Fruit fly (Drosophila melanogaster) whole organism, embryonic: ENCODE results near the gene CG17108.
A peak's percentile ranks its signal among the peaks of the same experiment; 100 is the strongest.

Source experiments
- Ada2b ChIP-seq: fragments of 200-800 bp; sonication (Bioruptor generic); IDR thresholded peaks from 2 replicates; pipeline ENCODE4 v1.3.6; 2022; ENCODE audit warnings: missing biosample characterization, missing genetic modification characterization
- Bteb2 ChIP-seq: fragments of 200-800 bp; sonication (Bioruptor generic); optimal IDR thresholded peaks from 2 replicates; lab custom pipeline; 2016; ENCODE audit warnings: missing biosample characterization, missing genetic modification characterization
- C15 ChIP-seq: fragments of 200-800 bp; sonication (Bioruptor generic); IDR thresholded peaks from 3 replicates; pipeline ENCODE4 v1.3.6; 2022; ENCODE audit warnings: missing biosample characterization, missing genetic modification characterization
- CG10321 ChIP-seq: fragments of 200-800 bp; sonication (Bioruptor generic); IDR thresholded peaks from 2 replicates; pipeline ENCODE4 v1.3.6; 2022; ENCODE audit warnings: missing biosample characterization, missing genetic modification characterization
- CG10543 ChIP-seq: fragments of 200-800 bp; sonication (Bioruptor generic); optimal IDR thresholded peaks from 3 replicates; lab custom pipeline; 2017; ENCODE audit warnings: missing biosample characterization, mild to moderate bottlenecking, missing genetic modification characterization, moderate library complexity
- CG10565 ChIP-seq: fragments of 200-800 bp; sonication (Bioruptor generic); optimal IDR thresholded peaks from 3 replicates; lab custom pipeline; 2016; ENCODE audit warnings: missing biosample characterization, mild to moderate bottlenecking, missing genetic modification characterization
- CG11085 ChIP-seq: fragments of 200-800 bp; sonication (Bioruptor generic); IDR thresholded peaks from 2 replicates; pipeline ENCODE4 v1.3.6; 2022; ENCODE audit warnings: missing biosample characterization, missing genetic modification characterization
- CG11723 ChIP-seq: fragments of 200-800 bp; sonication (Bioruptor generic); optimal IDR thresholded peaks from 2 replicates; lab custom pipeline; 2017; ENCODE audit warnings: missing biosample characterization, mild to moderate bottlenecking, missing genetic modification characterization
- CG12104 ChIP-seq: fragments of 200-800 bp; sonication (Bioruptor generic); optimal IDR thresholded peaks from 3 replicates; lab custom pipeline; 2016; ENCODE audit warnings: missing biosample characterization, missing genetic modification characterization
- CG12219 ChIP-seq: fragments of 200-800 bp; sonication (Bioruptor generic); optimal IDR thresholded peaks from 3 replicates; lab custom pipeline; 2018; ENCODE audit warnings: missing biosample characterization, mild to moderate bottlenecking, missing genetic modification characterization
- CG13775 ChIP-seq: fragments of 200-800 bp; sonication (Bioruptor generic); optimal IDR thresholded peaks from 3 replicates; lab custom pipeline; 2017; ENCODE audit warnings: missing biosample characterization, mild to moderate bottlenecking, missing genetic modification characterization
- CG15269 ChIP-seq: fragments of 200-800 bp; sonication (Bioruptor generic); optimal IDR thresholded peaks from 2 replicates; lab custom pipeline; 2018; ENCODE audit warnings: missing biosample characterization, mild to moderate bottlenecking, missing genetic modification characterization, moderate library complexity
- CG15514 ChIP-seq: fragments of 200-800 bp; sonication (Bioruptor generic); optimal IDR thresholded peaks from 3 replicates; lab custom pipeline; 2017; ENCODE audit warnings: missing biosample characterization, missing genetic modification characterization, mild to moderate bottlenecking, moderate library complexity, missing genetic modification reagents
- CG1832 ChIP-seq: fragments of 200-800 bp; sonication (Bioruptor generic); optimal IDR thresholded peaks from 2 replicates; lab custom pipeline; 2017; ENCODE audit warnings: missing biosample characterization, mild to moderate bottlenecking, missing genetic modification characterization, inconsistent platforms
- CG34422 ChIP-seq: fragments of 200-800 bp; sonication (Bioruptor generic); IDR thresholded peaks from 3 replicates; pipeline ENCODE4 v1.3.6; 2022; ENCODE audit warnings: missing biosample characterization, missing genetic modification characterization
- CG4820 ChIP-seq: fragments of 200-800 bp; sonication (Bioruptor generic); optimal IDR thresholded peaks from 3 replicates; lab custom pipeline; 2016; ENCODE audit warnings: missing biosample characterization, missing genetic modification characterization
- CG7963 ChIP-seq: fragments of 200-800 bp; sonication (Bioruptor generic); IDR thresholded peaks from 3 replicates; pipeline ENCODE4 v1.3.6; 2022; ENCODE audit warnings: missing biosample characterization, missing genetic modification characterization; ENCODE audit not compliant: partially characterized antibody
- CTCF ChIP-seq: fragments of 200-800 bp; sonication (Bioruptor generic); optimal IDR thresholded peaks from 2 replicates; lab custom pipeline; 2017; ENCODE audit warnings: missing biosample characterization, mild to moderate bottlenecking, missing genetic modification characterization, moderate library complexity
- Deaf1 ChIP-seq: fragments of 200-800 bp; optimal IDR thresholded peaks from 3 replicates; lab custom pipeline; 2019; ENCODE audit warnings: missing biosample characterization, mild to moderate bottlenecking, missing genetic modification characterization, moderate library complexity
- H15 ChIP-seq: fragments of 200-800 bp; sonication (Bioruptor generic); IDR thresholded peaks from 3 replicates; pipeline ENCODE4 v1.3.6; 2022; ENCODE audit warnings: missing biosample characterization, missing genetic modification characterization
- Hand ChIP-seq: fragments of 200-800 bp; sonication (Bioruptor generic); optimal IDR thresholded peaks from 2 replicates; lab custom pipeline; 2017; ENCODE audit warnings: mild to moderate bottlenecking, missing biosample characterization, missing genetic modification reagents, missing genetic modification characterization
- NC2β ChIP-seq: fragments of 200-800 bp; sonication (Bioruptor generic); optimal IDR thresholded peaks from 2 replicates; lab custom pipeline; 2016; ENCODE audit warnings: missing biosample characterization, missing genetic modification characterization
- Neu2 ChIP-seq: fragments of 200-800 bp; sonication (Bioruptor generic); optimal IDR thresholded peaks from 3 replicates; lab custom pipeline; 2016; ENCODE audit warnings: missing biosample characterization, missing genetic modification characterization, borderline replicate concordance
- Optix ChIP-seq: fragments of 200-800 bp; sonication (Bioruptor generic); IDR thresholded peaks from 3 replicates; pipeline ENCODE4 v1.3.6; 2022; ENCODE audit warnings: missing biosample characterization, missing genetic modification characterization
- PHDP ChIP-seq: fragments of 200-800 bp; sonication (Bioruptor generic); optimal IDR thresholded peaks from 3 replicates; lab custom pipeline; 2018; ENCODE audit warnings: missing biosample characterization, mild to moderate bottlenecking, missing genetic modification characterization, moderate library complexity
- Side ChIP-seq: fragments of 200-800 bp; sonication (Bioruptor generic); optimal IDR thresholded peaks from 2 replicates; lab custom pipeline; 2016; ENCODE audit warnings: missing biosample characterization, missing genetic modification characterization
- Stat92E ChIP-seq, 3 experiments: fragments of >200 bp in 2 of 3; fragments of 200-800 bp in 1 of 3; sonication (Bioruptor generic) in 1 of 3; optimal IDR thresholded peaks; 2 replicates each; lab custom pipeline; 2017 to 2019; ENCODE audit warnings: missing biosample characterization in 3 of 3, missing genetic modification characterization in 3 of 3, mild to moderate bottlenecking in 1 of 3, moderate library complexity in 1 of 3
- ase ChIP-seq: fragments of 200-800 bp; sonication (Bioruptor generic); IDR thresholded peaks from 3 replicates; pipeline ENCODE4 v1.3.6; 2022; ENCODE audit warnings: missing biosample characterization, missing genetic modification characterization
- br ChIP-seq: fragments of >200 bp; optimal IDR thresholded peaks from 2 replicates; lab custom pipeline; 2017
- cad ChIP-seq: fragments of >200 bp; optimal IDR thresholded peaks from 2 replicates; lab custom pipeline; 2017; ENCODE audit warnings: missing biosample characterization, missing genetic modification characterization
- cas ChIP-seq: fragments of 200-800 bp; sonication (Bioruptor generic); IDR thresholded peaks from 2 replicates; pipeline ENCODE4 v1.3.6; 2022; ENCODE audit warnings: missing biosample characterization, missing genetic modification characterization
- chinmo ChIP-seq: fragments of 200-800 bp; sonication (Bioruptor generic); IDR thresholded peaks from 4 replicates; pipeline ENCODE4 v1.3.6; 2022; ENCODE audit warnings: missing biosample characterization, missing genetic modification characterization; ENCODE audit not compliant: partially characterized antibody
- gcm2 ChIP-seq: fragments of 200-800 bp; sonication (Bioruptor generic); optimal IDR thresholded peaks from 2 replicates; lab custom pipeline; 2016; ENCODE audit warnings: missing biosample characterization, missing genetic modification characterization
- gfzf ChIP-seq: fragments of 200-800 bp; sonication (Bioruptor generic); optimal IDR thresholded peaks from 2 replicates; lab custom pipeline; 2016; ENCODE audit warnings: missing biosample characterization, mild to moderate bottlenecking, missing genetic modification characterization, moderate library complexity
- grau ChIP-seq: fragments of 200-800 bp; optimal IDR thresholded peaks from 3 replicates; lab custom pipeline; 2019; ENCODE audit warnings: missing biosample characterization, mild to moderate bottlenecking, missing genetic modification characterization, moderate library complexity
- ham ChIP-seq: fragments of 200-800 bp; sonication (Bioruptor generic); IDR thresholded peaks from 2 replicates; pipeline ENCODE4 v1.3.6; 2022; ENCODE audit warnings: missing biosample characterization, missing genetic modification characterization
- her ChIP-seq: fragments of 200-800 bp; sonication (Bioruptor generic); optimal IDR thresholded peaks from 2 replicates; lab custom pipeline; 2016; ENCODE audit warnings: missing biosample characterization, missing genetic modification characterization
- ind ChIP-seq: fragments of 200-800 bp; sonication (Bioruptor generic); optimal IDR thresholded peaks from 3 replicates; lab custom pipeline; 2016; ENCODE audit warnings: missing biosample characterization, missing genetic modification characterization
- insv ChIP-seq, 2 experiments: fragments of 200-800 bp; sonication (Bioruptor generic); optimal IDR thresholded peaks; 3 replicates each; lab custom pipeline; 2016 to 2018; ENCODE audit warnings: missing biosample characterization in 2 of 2, missing genetic modification characterization in 2 of 2
- jumu ChIP-seq: fragments of 200-800 bp; sonication (Bioruptor generic); optimal IDR thresholded peaks from 3 replicates; lab custom pipeline; 2016; ENCODE audit warnings: missing biosample characterization, missing genetic modification characterization
- klu ChIP-seq: fragments of 200-800 bp; sonication (Bioruptor generic); IDR thresholded peaks from 2 replicates; pipeline ENCODE4 v1.3.6; 2022; ENCODE audit warnings: missing biosample characterization, missing genetic modification characterization
- lbe ChIP-seq: fragments of 200-800 bp; sonication (Bioruptor generic); optimal IDR thresholded peaks from 2 replicates; lab custom pipeline; 2016; ENCODE audit warnings: missing biosample characterization, mild to moderate bottlenecking, missing genetic modification characterization
- lola ChIP-seq, 3 experiments: fragments of >200 bp in 2 of 3; fragments of 200-800 bp in 1 of 3; sonication (Bioruptor generic) in 1 of 3; optimal IDR thresholded peaks; 2 replicates each; lab custom pipeline; 2017 to 2019; ENCODE audit warnings: missing biosample characterization in 3 of 3, missing genetic modification characterization in 3 of 3, mild to moderate bottlenecking in 1 of 3, moderate library complexity in 1 of 3
- oc ChIP-seq: fragments of 200-800 bp; sonication (Bioruptor generic); optimal IDR thresholded peaks from 2 replicates; lab custom pipeline; 2018; ENCODE audit warnings: missing biosample characterization, mild to moderate bottlenecking, missing genetic modification characterization, moderate library complexity
- p53 ChIP-seq: fragments of 200-800 bp; sonication (Bioruptor generic); optimal IDR thresholded peaks from 2 replicates; lab custom pipeline; 2016; ENCODE audit warnings: missing biosample characterization, missing genetic modification characterization
- pfk ChIP-seq: fragments of 200-800 bp; sonication (Bioruptor generic); optimal IDR thresholded peaks from 2 replicates; lab custom pipeline; 2018; ENCODE audit warnings: missing biosample characterization, mild to moderate bottlenecking, missing genetic modification characterization, moderate library complexity
- pzg ChIP-seq: fragments of 200-800 bp; sonication (Bioruptor generic); optimal IDR thresholded peaks from 3 replicates; lab custom pipeline; 2018; ENCODE audit warnings: missing biosample characterization, mild to moderate bottlenecking, missing genetic modification characterization, moderate library complexity
- schlank ChIP-seq: fragments of 200-800 bp; sonication (Bioruptor generic); optimal IDR thresholded peaks from 2 replicates; lab custom pipeline; 2018; ENCODE audit warnings: missing biosample characterization, mild to moderate bottlenecking, missing genetic modification characterization
- seq ChIP-seq: fragments of 200-800 bp; sonication (Bioruptor generic); IDR thresholded peaks from 2 replicates; pipeline ENCODE4 v1.3.6; 2022; ENCODE audit warnings: missing biosample characterization, missing genetic modification characterization
- tin ChIP-seq: fragments of 200-800 bp; sonication (Bioruptor generic); optimal IDR thresholded peaks from 3 replicates; lab custom pipeline; 2016; ENCODE audit warnings: missing biosample characterization, missing genetic modification characterization
- vfl ChIP-seq: fragments of 200-800 bp; sonication (Bioruptor generic); optimal IDR thresholded peaks from 2 replicates; lab custom pipeline; 2016; ENCODE audit warnings: missing biosample characterization, missing genetic modification characterization

The CG17108 gene

dm6 chr2L:10703281-10703680 is 9.4 kb upstream of the CG17108 start, which contains the start of gene CG6415 (continued):
- TF ChIP-seq grau (tag; lab: Kevin White, UChicago) (peak; percentile 81), lbe (GFP tag; lab: Kevin White, UChicago) (peak; percentile 47), CG11723 (GFP tag; lab: Kevin White, UChicago) (peak; percentile 40), lola (GFP tag; optimal IDR thresholded peaks at IDR 0.05; lab: Kevin White, UChicago) (peak in 1 of 3 experiments; percentile 70), CTCF (GFP tag; lab: Kevin White, UChicago) (no peak), Hand (GFP tag; lab: Kevin White, UChicago) (no peak), CG10543 (peak; percentile 51), PHDP (tag; lab: Kevin White, UChicago) (peak; percentile 80), CG15514 (GFP tag; lab: Kevin White, UChicago) (peak; percentile 44), CG11085 (peak; percentile 72), CG1832 (GFP tag; lab: Kevin White, UChicago) (no peak), ind (peak; percentile 74), jumu (GFP tag; lab: Kevin White, UChicago) (peak; percentile 46), gcm2 (GFP tag; lab: Kevin White, UChicago) (no peak), cas (GFP tag; lab: Robert Waterston, UW) (0 out of 2 replicates have a peak, but pooled peaks have one; percentile 19), CG12219 (peak; percentile 64), CG13775 (GFP tag; lab: Kevin White, UChicago) (peak; percentile 46), CG7963 (GFP tag; lab: Robert Waterston, UW) (no peak), ham (GFP tag; lab: Robert Waterston, UW) (no peak), NC2β (GFP tag; lab: Kevin White, UChicago) (peak; percentile 48), tin (GFP tag; lab: Kevin White, UChicago) (peak; percentile 70), her (GFP tag; lab: Kevin White, UChicago) (peak; percentile 76), CG10565 (GFP tag; lab: Kevin White, UChicago) (no peak), p53 (no peak), Stat92E (GFP tag; optimal IDR thresholded peaks at IDR 0.05; lab: Kevin White, UChicago) (no peak), br (lab: Kevin White, UChicago) (no peak), ase (GFP tag; lab: Robert Waterston, UW) (peak; percentile 73; the same call in 2 of the 3 replicates), CG10321 (GFP tag; lab: Robert Waterston, UW) (0 out of 2 replicates have a peak, but pooled peaks have one; percentile 17), Side (GFP tag; lab: Kevin White, UChicago) (peak; percentile 44), Bteb2 (GFP tag; lab: Kevin White, UChicago) (peak; percentile 45), cad (GFP tag; lab: Kevin White, UChicago) (no peak), C15 (GFP tag; lab: Robert Waterston, UW) (peak; percentile 70; the same call in 2 of the 3 replicates), Optix (GFP tag; lab: Robert Waterston, UW) (peak; percentile 42; the same call in 1 of the 3 replicates), Deaf1 (tag; lab: Kevin White, UChicago) (no peak), CG34422 (GFP tag; lab: Robert Waterston, UW) (peak; percentile 61; the same call in 1 of the 3 replicates), oc (tag; lab: Kevin White, UChicago) (peak; percentile 51), CG15269 (tag; lab: Kevin White, UChicago) (peak; percentile 75), CG12104 (GFP tag; lab: Kevin White, UChicago) (peak; percentile 54), pfk (GFP tag; lab: Kevin White, UChicago) (no peak), H15 (GFP tag; lab: Robert Waterston, UW) (peak; percentile 72; the same call in 2 of the 3 replicates), CG4820 (peak; percentile 75), insv (GFP tag; optimal IDR thresholded peaks at IDR 0.05; lab: Kevin White, UChicago) (no peak), chinmo (GFP tag; lab: Robert Waterston, UW) (no peak), vfl (GFP tag; lab: Kevin White, UChicago) (no peak), seq (GFP tag; lab: Robert Waterston, UW) (peak; percentile 73), pzg (GFP tag; lab: Kevin White, UChicago) (no peak), Neu2 (GFP tag; lab: Kevin White, UChicago) (peak; percentile 5), schlank (tag; lab: Kevin White, UChicago) (peak; percentile 25), klu (no peak; the same call in 1 of the 2 replicates), Ada2b (GFP tag; lab: Robert Waterston, UW) (peak; percentile 46; the same call in 1 of the 2 replicates), gfzf (GFP tag; lab: Kevin White, UChicago) (no peak)
